Worm (Caenorhabditis elegans): Measurements from ENCODE around the gene C34E7.3.

- TF ChIP-seq skn-1 (tag; optimal IDR thresholded peaks at IDR 0.05) (no peak), nhr-12 (tag; optimal IDR thresholded peaks at IDR 0.05) (no peak), unc-62 (GFP tag; optimal IDR thresholded peaks at IDR 0.05) (no peak), mdl-1 (tag; optimal IDR thresholded peaks at IDR 0.05) (no peak), fos-1 (tag; optimal IDR thresholded peaks at IDR 0.05) (no peak), pqm-1 (tag; optimal IDR thresholded peaks at IDR 0.05) (no peak), ama-1 (optimal IDR thresholded peaks at IDR 0.05) (no peak), lin-39 (tag; optimal IDR thresholded peaks at IDR 0.05) (no peak), elt-2 (tag; optimal IDR thresholded peaks at IDR 0.05) (no peak), R02D3.7 (tag; optimal IDR thresholded peaks at IDR 0.05) (no peak), nhr-67 (tag; optimal IDR thresholded peaks at IDR 0.05) (no peak), daf-12 (tag; optimal IDR thresholded peaks at IDR 0.05) (no peak), nhr-28 (tag; optimal IDR thresholded peaks at IDR 0.05) (no peak), elt-1 (tag; optimal IDR thresholded peaks at IDR 0.05) (no peak)
Measured at ce11 chrX:12916418-12916817, 13.6 kb upstream of the C34E7.3 start.
